Fruit fly (Drosophila melanogaster): Measurements from ENCODE around the gene CG34180.

CG34180 gene

dm6 chr2L:6090365-6090764 lies 30.1 kb downstream of the CG34180 start:
- TF ChIP-seq CG17801 (GFP tag; optimal IDR thresholded peaks at IDR 0.05; ENCODE audit: partially characterized antibody): no peak

DNA sequence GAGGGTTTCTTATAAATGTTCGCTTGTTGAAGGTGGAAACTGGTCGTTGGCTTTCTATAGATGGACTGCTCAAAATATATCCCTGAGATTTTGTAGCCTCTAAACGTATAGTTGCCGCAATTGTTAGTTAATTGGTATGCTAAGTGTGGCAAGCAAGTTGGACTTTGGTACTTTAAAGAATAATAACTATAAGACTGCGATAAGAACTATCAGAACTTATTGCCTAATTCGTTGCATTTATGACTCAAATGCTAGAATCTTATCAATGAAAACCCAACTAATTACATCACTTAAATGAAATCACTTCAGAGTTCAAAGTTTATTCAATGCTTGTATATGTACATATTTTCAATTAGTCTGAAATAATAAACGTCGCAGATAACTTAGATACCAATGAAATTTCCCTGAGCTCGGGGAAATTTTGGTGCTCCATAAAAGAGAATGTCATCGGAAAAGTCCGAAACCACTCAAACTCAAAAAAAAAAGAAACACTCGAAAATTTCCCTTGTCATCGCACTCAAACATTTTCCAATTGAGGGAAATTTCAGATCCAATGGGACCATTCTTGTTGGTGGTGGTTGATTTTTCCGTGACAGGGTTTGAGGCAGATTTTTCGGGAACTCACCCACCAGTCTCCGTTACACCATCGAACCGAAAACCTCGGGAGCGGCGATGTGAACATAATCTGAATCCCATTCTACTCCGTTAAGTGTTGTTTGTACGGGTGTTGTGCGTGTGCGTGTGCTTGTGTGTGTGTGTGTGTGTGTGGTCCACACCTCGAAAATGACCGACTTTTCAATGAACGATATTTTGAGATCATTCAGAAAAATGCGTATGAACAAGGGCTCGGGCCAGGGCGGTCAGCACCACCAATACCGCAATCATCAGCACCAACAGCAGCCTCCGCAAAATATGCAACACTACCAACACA lies 30.7 kb downstream of the CG34180 start, which contains the start of gene CG45075:
Gene CG45075 (plus strand): TSS at position 627 of the 931 bp plus-strand sequence.
- TF ChIP-seq CG17801 (GFP tag; optimal IDR thresholded peaks at IDR 0.05; ENCODE audit: partially characterized antibody): no peak

- no peak for TF ChIP-seq CG17801 (GFP tag; optimal IDR thresholded peaks at IDR 0.05; ENCODE audit: partially characterized antibody)
Measured at dm6 chr2L:6092300-6092699, 32.0 kb downstream of the CG34180 start.

DNA sequence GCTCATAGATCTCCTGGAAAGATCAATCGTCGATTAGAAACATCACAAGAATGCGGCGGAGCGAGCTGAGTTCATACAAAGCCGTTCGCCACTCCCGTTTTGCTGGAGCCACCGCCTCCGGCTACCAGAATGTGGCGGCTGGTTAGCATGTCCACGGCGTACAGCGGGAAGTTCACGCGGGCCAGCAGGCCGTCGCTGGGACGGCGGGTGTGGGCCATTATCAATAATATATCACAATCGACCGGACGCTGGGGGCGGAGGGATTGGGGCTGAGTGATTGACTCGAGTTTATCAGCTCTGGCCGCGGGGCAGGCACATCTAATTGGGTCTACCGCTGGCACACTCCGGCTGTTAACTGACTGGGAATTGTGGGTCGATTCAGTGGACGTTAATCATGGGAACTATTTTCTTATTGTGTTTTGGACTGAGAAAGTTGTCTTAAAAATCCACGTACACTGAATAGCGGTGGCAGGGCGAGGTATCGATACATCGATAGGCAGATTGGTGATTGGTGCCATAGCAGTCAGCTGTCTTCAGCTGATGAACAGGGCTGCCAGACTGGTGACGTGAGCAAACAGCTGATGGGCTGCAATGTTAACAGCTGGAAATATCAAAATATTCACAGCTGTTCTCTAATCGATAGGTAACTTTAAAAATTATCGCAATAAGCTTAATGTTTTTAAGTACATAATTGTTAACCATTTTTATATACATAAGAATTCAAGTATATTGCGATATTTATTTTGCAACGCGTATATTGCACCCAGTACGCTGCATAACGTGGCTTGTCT lies 38.4 kb downstream of the CG34180 start, which contains the start of gene CG9175:
Gene CG9175 (minus strand): TSS at position 488 of the 791 bp plus-strand sequence.
- peak; percentile 30 for TF ChIP-seq CG17801 (GFP tag; optimal IDR thresholded peaks at IDR 0.05; ENCODE audit: partially characterized antibody)

DNA sequence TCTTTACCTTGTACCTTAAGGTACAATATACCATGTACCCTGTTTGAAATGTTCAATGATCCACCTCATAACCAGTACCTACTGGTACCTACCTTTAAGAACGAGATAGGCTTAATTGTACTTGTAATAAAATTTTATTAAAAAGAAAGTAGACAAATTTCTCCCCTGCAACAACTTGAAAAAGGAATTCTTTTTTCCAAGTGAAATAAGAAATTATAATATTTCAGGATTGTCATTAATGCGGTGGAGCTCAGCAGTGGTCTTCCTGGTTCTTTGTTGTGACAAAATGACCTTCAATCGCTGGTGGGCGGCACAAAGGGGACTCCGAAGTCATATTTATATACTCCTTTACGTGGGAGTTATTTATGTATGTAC lies 38.9 kb downstream of the CG34180 start:
- no peak for TF ChIP-seq CG17801 (GFP tag; optimal IDR thresholded peaks at IDR 0.05; ENCODE audit: partially characterized antibody)

DNA sequence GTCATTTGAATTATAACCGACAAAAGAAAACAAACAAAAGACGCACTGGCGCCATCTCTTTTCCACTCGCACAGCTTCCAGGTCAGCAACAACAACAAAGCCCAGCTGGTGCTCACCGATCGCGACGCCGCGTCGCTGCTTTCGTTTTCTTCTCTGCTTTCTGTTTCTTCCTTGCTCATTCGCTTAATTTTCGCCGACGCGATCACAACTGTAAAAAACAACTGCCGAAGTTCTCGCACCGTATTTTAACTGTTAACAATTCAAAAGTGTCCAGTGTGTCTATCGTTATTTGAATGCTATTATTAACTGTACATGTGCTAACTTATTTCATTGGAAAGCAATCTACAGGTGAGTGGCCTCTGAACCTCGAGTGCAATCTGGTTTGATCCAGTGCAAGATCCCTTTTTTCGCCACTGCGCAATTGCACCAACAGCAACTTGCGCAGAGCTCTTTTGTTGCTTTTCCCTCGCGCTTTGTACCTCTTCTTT lies 39.9 kb downstream of the CG34180 start, which contains the start of gene stai:
Gene stai (plus strand): TSS at position 176 of the 488 bp plus-strand sequence.
- TF ChIP-seq CG17801 (GFP tag; optimal IDR thresholded peaks at IDR 0.05; ENCODE audit: partially characterized antibody): peak; percentile 59

- TF ChIP-seq CG17801 (GFP tag; optimal IDR thresholded peaks at IDR 0.05; ENCODE audit: partially characterized antibody): no peak
Measured at dm6 chr2L:6109313-6109847, 49.1 kb downstream of the CG34180 start.

Measured in ovary, adult (tissue).